Fruit fly (Drosophila melanogaster) whole organism, embryonic: Measurements from ENCODE around the gene SP555.

Experiments
- Asciz ChIP-seq: fragments of 200-800 bp; sonication (Bioruptor generic); optimal IDR thresholded peaks from 2 replicates; lab custom pipeline; 2017; ENCODE audit warnings: missing biosample characterization, mild to moderate bottlenecking, missing genetic modification characterization, missing genetic modification reagents
- BtbVII ChIP-seq: fragments of 200-800 bp; sonication (Bioruptor generic); optimal IDR thresholded peaks from 3 replicates; lab custom pipeline; 2017; ENCODE audit warnings: missing biosample characterization, mild to moderate bottlenecking, missing genetic modification characterization
- CG10147 ChIP-seq: fragments of 200-800 bp; sonication (Bioruptor generic); optimal IDR thresholded peaks from 2 replicates; lab custom pipeline; 2019; ENCODE audit warnings: missing biosample characterization, mild to moderate bottlenecking, missing genetic modification characterization, moderate library complexity
- CG11560 ChIP-seq: fragments of 200-800 bp; sonication (Bioruptor generic); IDR thresholded peaks from 3 replicates; pipeline ENCODE4 v1.3.6; 2022; ENCODE audit warnings: missing biosample characterization, missing genetic modification characterization
- CG12071 ChIP-seq: fragments of 200-800 bp; sonication (Bioruptor generic); optimal IDR thresholded peaks from 3 replicates; lab custom pipeline; 2018; ENCODE audit warnings: missing biosample characterization, mild to moderate bottlenecking, missing genetic modification characterization
- CG12219 ChIP-seq: fragments of 200-800 bp; sonication (Bioruptor generic); optimal IDR thresholded peaks from 3 replicates; lab custom pipeline; 2018; ENCODE audit warnings: missing biosample characterization, mild to moderate bottlenecking, missing genetic modification characterization
- CG12769 ChIP-seq: fragments of 200-800 bp; sonication (Bioruptor generic); optimal IDR thresholded peaks from 2 replicates; lab custom pipeline; 2019; ENCODE audit warnings: missing biosample characterization, mild to moderate bottlenecking, missing genetic modification characterization, moderate library complexity
- CG13287 ChIP-seq: fragments of 200-800 bp; sonication (Bioruptor generic); IDR thresholded peaks from 2 replicates; pipeline ENCODE4 v1.3.6; 2022; ENCODE audit warnings: missing biosample characterization, missing genetic modification characterization; ENCODE audit not compliant: partially characterized antibody
- CG32767 ChIP-seq: fragments of 200-800 bp; sonication (Bioruptor generic); IDR thresholded peaks from 2 replicates; pipeline ENCODE4 v1.3.6; 2022; ENCODE audit warnings: missing biosample characterization, missing genetic modification characterization
- CG3838 ChIP-seq: fragments of 200-800 bp; sonication (Bioruptor generic); optimal IDR thresholded peaks from 3 replicates; lab custom pipeline; 2016; ENCODE audit warnings: missing biosample characterization, missing genetic modification characterization
- CG4707 ChIP-seq: fragments of 200-800 bp; sonication (Bioruptor generic); optimal IDR thresholded peaks from 2 replicates; lab custom pipeline; 2018; ENCODE audit warnings: missing biosample characterization, mild to moderate bottlenecking, missing genetic modification characterization, moderate library complexity
- CG6683 ChIP-seq: fragments of 200-800 bp; sonication (Bioruptor generic); optimal IDR thresholded peaks from 2 replicates; lab custom pipeline; 2017; ENCODE audit warnings: missing biosample characterization, mild to moderate bottlenecking, missing genetic modification characterization, missing genetic modification reagents
- CG8089 ChIP-seq: fragments of 200-800 bp; sonication (Bioruptor generic); optimal IDR thresholded peaks from 3 replicates; lab custom pipeline; 2016; ENCODE audit warnings: missing biosample characterization, missing genetic modification characterization
- CG9609 ChIP-seq: fragments of 200-800 bp; sonication (Bioruptor generic); optimal IDR thresholded peaks from 3 replicates; lab custom pipeline; 2016; ENCODE audit warnings: missing biosample characterization, missing genetic modification characterization
- CG9817 ChIP-seq: fragments of 200-800 bp; sonication (Bioruptor generic); optimal IDR thresholded peaks from 2 replicates; lab custom pipeline; 2018; ENCODE audit warnings: missing biosample characterization, mild to moderate bottlenecking, missing genetic modification characterization, moderate library complexity
- CG9932 ChIP-seq: fragments of 200-800 bp; sonication (Bioruptor generic); IDR thresholded peaks from 2 replicates; pipeline ENCODE4 v1.3.6; 2022; ENCODE audit warnings: missing biosample characterization, missing genetic modification characterization
- Camta ChIP-seq: fragments of 200-800 bp; sonication (Bioruptor generic); optimal IDR thresholded peaks from 2 replicates; lab custom pipeline; 2016; ENCODE audit warnings: missing biosample characterization, missing genetic modification characterization
- Ets65A ChIP-seq: fragments of 200-800 bp; sonication (Bioruptor generic); peaks from one replicate; lab custom pipeline; 2016; ENCODE audit warnings: missing biosample characterization, missing genetic modification characterization
- GATAe ChIP-seq: fragments of 200-800 bp; sonication (Bioruptor generic); conservative IDR thresholded peaks from 2 replicates; pipeline ENCODE4 v1.3.6; 2022; ENCODE audit warnings: missing biosample characterization, missing genetic modification characterization
- Hey ChIP-seq: fragments of 200-800 bp; sonication (Bioruptor generic); optimal IDR thresholded peaks from 3 replicates; lab custom pipeline; 2018; ENCODE audit warnings: missing biosample characterization, mild to moderate bottlenecking, missing genetic modification characterization
- Hmx ChIP-seq: fragments of 200-800 bp; sonication (Bioruptor generic); optimal IDR thresholded peaks from 2 replicates; lab custom pipeline; 2016; ENCODE audit warnings: missing biosample characterization, missing genetic modification characterization
- Hr39 ChIP-seq: fragments of >200 bp; optimal IDR thresholded peaks from 2 replicates; lab custom pipeline; 2017
- Mrtf ChIP-seq: fragments of 200-800 bp; sonication (Bioruptor generic); IDR thresholded peaks from 3 replicates; pipeline ENCODE4 v1.3.6; 2022; ENCODE audit warnings: missing biosample characterization, missing genetic modification characterization
- Myb ChIP-seq: fragments of 200-800 bp; sonication (Bioruptor generic); optimal IDR thresholded peaks from 2 replicates; lab custom pipeline; 2016; ENCODE audit warnings: missing biosample characterization, missing genetic modification characterization
- Nf-YA ChIP-seq: fragments of 200-800 bp; sonication (Bioruptor generic); IDR thresholded peaks from 2 replicates; pipeline ENCODE4 v1.3.6; 2022; ENCODE audit warnings: missing biosample characterization, missing genetic modification characterization
- Pdp1 ChIP-seq, 2 experiments: fragments of 200-800 bp; sonication (Bioruptor generic); optimal IDR thresholded peaks; 3 replicates each; lab custom pipeline; 2016; ENCODE audit warnings: missing biosample characterization in 2 of 2, missing genetic modification characterization in 2 of 2, mild to moderate bottlenecking in 1 of 2, moderate library complexity in 1 of 2
- Sry-β ChIP-seq: fragments of 200-800 bp; sonication (Bioruptor generic); optimal IDR thresholded peaks from 2 replicates; lab custom pipeline; 2018; ENCODE audit warnings: missing biosample characterization, mild to moderate bottlenecking, missing genetic modification characterization, moderate library complexity
- ato ChIP-seq: fragments of 200-800 bp; sonication (Bioruptor generic); IDR thresholded peaks from 2 replicates; pipeline ENCODE4 v1.3.6; 2022; ENCODE audit warnings: missing biosample characterization, missing genetic modification characterization; ENCODE audit not compliant: partially characterized antibody
- caup ChIP-seq: fragments of 200-800 bp; sonication (Bioruptor generic); optimal IDR thresholded peaks from 3 replicates; lab custom pipeline; 2017; ENCODE audit warnings: missing biosample characterization, mild to moderate bottlenecking, missing genetic modification characterization, moderate library complexity; ENCODE audit not compliant: severe bottlenecking
- cg ChIP-seq: fragments of 200-800 bp; sonication (Bioruptor generic); optimal IDR thresholded peaks from 3 replicates; lab custom pipeline; 2019; ENCODE audit warnings: missing biosample characterization, mild to moderate bottlenecking, missing genetic modification characterization, moderate library complexity
- crol ChIP-seq: fragments of 200-800 bp; sonication (Bioruptor generic); IDR thresholded peaks from 2 replicates; pipeline ENCODE4 v1.3.6; 2022; ENCODE audit warnings: missing biosample characterization, missing genetic modification characterization
- cwo ChIP-seq: fragments of 200-800 bp; sonication (Bioruptor generic); optimal IDR thresholded peaks from 3 replicates; lab custom pipeline; 2017; ENCODE audit warnings: missing biosample characterization, missing genetic modification characterization, mild to moderate bottlenecking, moderate library complexity, missing genetic modification reagents
- disco-r ChIP-seq: fragments of 200-800 bp; sonication (Bioruptor generic); optimal IDR thresholded peaks from 2 replicates; lab custom pipeline; 2016; ENCODE audit warnings: missing biosample characterization, missing genetic modification characterization
- dmrt11E ChIP-seq: fragments of 200-800 bp; sonication (Bioruptor generic); optimal IDR thresholded peaks from 3 replicates; lab custom pipeline; 2018; ENCODE audit warnings: missing biosample characterization, mild to moderate bottlenecking, missing genetic modification characterization, moderate library complexity
- dmrt99B ChIP-seq: fragments of 200-800 bp; sonication (Bioruptor generic); optimal IDR thresholded peaks from 2 replicates; lab custom pipeline; 2018; ENCODE audit warnings: missing biosample characterization, mild to moderate bottlenecking, missing genetic modification characterization, moderate library complexity
- dpn ChIP-seq, 2 experiments: fragments of 200-800 bp; sonication (Bioruptor generic); optimal IDR thresholded peaks; 3 replicates each; lab custom pipeline; 2016; ENCODE audit warnings: missing biosample characterization in 2 of 2, missing genetic modification characterization in 2 of 2
- dysf ChIP-seq: fragments of 200-800 bp; sonication (Bioruptor generic); IDR thresholded peaks from 3 replicates; pipeline ENCODE4 v1.3.6; 2022; ENCODE audit warnings: missing biosample characterization, missing genetic modification characterization
- fd102C ChIP-seq: fragments of 200-800 bp; sonication (Bioruptor generic); optimal IDR thresholded peaks from 2 replicates; lab custom pipeline; 2018; ENCODE audit warnings: missing biosample characterization, mild to moderate bottlenecking, missing genetic modification characterization, moderate library complexity
- fd96Cb ChIP-seq: fragments of 200-800 bp; sonication (Bioruptor generic); optimal IDR thresholded peaks from 2 replicates; lab custom pipeline; 2018; ENCODE audit warnings: missing biosample characterization, mild to moderate bottlenecking, missing genetic modification characterization, moderate library complexity
- gcm ChIP-seq: fragments of 200-800 bp; sonication (Bioruptor generic); optimal IDR thresholded peaks from 2 replicates; lab custom pipeline; 2019; ENCODE audit warnings: missing biosample characterization, mild to moderate bottlenecking, missing genetic modification characterization, moderate library complexity
- kni ChIP-seq: fragments of 200-800 bp; sonication (Bioruptor generic); optimal IDR thresholded peaks from 3 replicates; lab custom pipeline; 2017; ENCODE audit warnings: mild to moderate bottlenecking, missing biosample characterization, missing genetic modification reagents, missing genetic modification characterization
- mld ChIP-seq: fragments of 200-800 bp; sonication (Bioruptor generic); IDR thresholded peaks from 3 replicates; pipeline ENCODE4 v1.3.6; 2022; ENCODE audit warnings: missing biosample characterization, missing genetic modification characterization; ENCODE audit not compliant: partially characterized antibody
- nerfin-1 ChIP-seq: fragments of 200-800 bp; sonication (Bioruptor generic); optimal IDR thresholded peaks from 3 replicates; lab custom pipeline; 2019; ENCODE audit warnings: missing biosample characterization, mild to moderate bottlenecking, missing genetic modification characterization, moderate library complexity
- pan ChIP-seq, 4 experiments: fragments of >200 bp in 3 of 4; fragments of 200-800 bp in 1 of 4; sonication (Bioruptor generic) in 1 of 4; optimal IDR thresholded peaks in 3 of 4; IDR thresholded peaks in 1 of 4; 2 replicates each; pipeline versions ENCODE4 v1.3.6 to Lab custom; 2017 to 2022; ENCODE audit warnings: missing biosample characterization in 2 of 4, missing genetic modification characterization in 2 of 4, mixed read lengths in 1 of 4
- pros ChIP-seq: fragments of 200-800 bp; sonication (Bioruptor generic); optimal IDR thresholded peaks from 3 replicates; lab custom pipeline; 2019; ENCODE audit warnings: missing biosample characterization, mild to moderate bottlenecking, missing genetic modification characterization, moderate library complexity
- sens ChIP-seq: fragments of 200-800 bp; sonication (Bioruptor generic); peaks from one replicate; lab custom pipeline; 2016; ENCODE audit warnings: missing biosample characterization, missing genetic modification characterization
- sob ChIP-seq: fragments of 200-800 bp; sonication (Bioruptor generic); IDR thresholded peaks from 2 replicates; pipeline ENCODE4 v1.3.6; 2022; ENCODE audit warnings: missing biosample characterization, missing genetic modification characterization
- zfh1 ChIP-seq: fragments of 200-800 bp; sonication (Bioruptor generic); IDR thresholded peaks from 3 replicates; pipeline ENCODE4 v1.3.6; 2022; ENCODE audit warnings: missing biosample characterization, missing genetic modification characterization

SP555 gene

dm6 chr2L:5000287-5000871 lies 37.1 kb upstream of the SP555 start (continued):
- TF ChIP-seq dmrt99B (tag; lab: Kevin White, UChicago) (peak; percentile 86), sob (peak; percentile 75), cg (GFP tag; lab: Kevin White, UChicago) (peak; percentile 93), fd96Cb (tag; lab: Kevin White, UChicago) (peak; percentile 80), dmrt11E (tag; lab: Kevin White, UChicago) (peak; percentile 93), Mrtf (GFP tag; lab: Robert Waterston, UW) (peak; percentile 74; the same call in 2 of the 3 replicates), CG10147 (GFP tag; lab: Kevin White, UChicago) (peak; percentile 74), Hr39 (lab: Kevin White, UChicago) (no peak), gcm (GFP tag; lab: Kevin White, UChicago) (peak; percentile 89), CG9817 (tag; lab: Kevin White, UChicago) (peak; percentile 72), sens (GFP tag; lab: Kevin White, UChicago) (peak; percentile 97), Camta (peak; percentile 72), kni (GFP tag; lab: Kevin White, UChicago) (peak; percentile 78), CG6683 (peak; percentile 62), zfh1 (GFP tag; lab: Robert Waterston, UW) (peak; percentile 86), pros (GFP tag; lab: Kevin White, UChicago) (peak; percentile 76), pan (optimal IDR thresholded peaks at IDR 0.05; lab: Kevin White, UChicago) (no peak), pan (GFP tag; optimal IDR thresholded peaks at IDR 0.05 in 1 of 2, IDR thresholded peaks at IDR 0.05 in 1 of 2) (peak in 1 of 2 experiments; percentile 82), CG12071 (peak; percentile 59), Hey (peak; percentile 17), CG9609 (GFP tag; lab: Kevin White, UChicago) (peak; percentile 84), fd102C (peak; percentile 83), CG12219 (GFP tag; lab: Kevin White, UChicago) (peak; percentile 64), GATAe (GFP tag; lab: Robert Waterston, UW) (peak; percentile 29; the same call in 1 of the 2 replicates), Asciz (GFP tag; lab: Kevin White, UChicago) (peak; percentile 59), CG4707 (peak; percentile 69), CG3838 (peak; percentile 38), nerfin-1 (tag; lab: Kevin White, UChicago) (peak; percentile 75), Nf-YA (peak; percentile 53; the same call in 1 of the 2 replicates), CG11560 (peak; percentile 55; the same call in 2 of the 3 replicates), ato (GFP tag; lab: Robert Waterston, UW) (no peak), Hmx (GFP tag; lab: Kevin White, UChicago) (peak; percentile 69), CG13287 (GFP tag; lab: Robert Waterston, UW) (no peak), Sry-β (GFP tag; lab: Kevin White, UChicago) (no peak), caup (GFP tag; lab: Kevin White, UChicago) (peak; percentile 81), cwo (peak; percentile 74), disco-r (peak; percentile 69), Ets65A (GFP tag; lab: Kevin White, UChicago) (peak; percentile 93), CG32767 (peak; percentile 82), BtbVII (GFP tag; lab: Kevin White, UChicago) (peak; percentile 84), dpn (GFP tag; optimal IDR thresholded peaks at IDR 0.05; lab: Kevin White, UChicago) (peak; percentile 58 to 64), Pdp1 (GFP tag; optimal IDR thresholded peaks at IDR 0.05; lab: Kevin White, UChicago) (peak; percentile 56 to 85), dysf (GFP tag; lab: Robert Waterston, UW) (peak; percentile 86), CG8089 (GFP tag; lab: Kevin White, UChicago) (peak; percentile 66), CG12769 (tag; lab: Kevin White, UChicago) (no peak), mld (GFP tag; lab: Robert Waterston, UW) (no peak), CG9932 (GFP tag; lab: Robert Waterston, UW) (peak; percentile 78), crol (GFP tag; lab: Robert Waterston, UW) (no peak), Myb (GFP tag; lab: Kevin White, UChicago) (peak; percentile 54)
